Worm (Caenorhabditis elegans): Measurements from ENCODE around the gene ipla-5.

Gene ipla-5

ce11 chrIV:8723720-8724119 lies 8.7 kb downstream of the ipla-5 start, which contains the start of gene F21D5.9:
Gene F21D5.9, plus strand, starts transcription at chrIV:8724020.
- TF ChIP-seq ama-1 (optimal IDR thresholded peaks at IDR 0.05) = no peak
- TF ChIP-seq ceh-36 (tag; optimal IDR thresholded peaks at IDR 0.05) = no peak
- no peak for TF ChIP-seq scrt-1 (GFP tag; IDR thresholded peaks at IDR 0.05)
- TF ChIP-seq tbx-37 (GFP tag; conservative IDR thresholded peaks at IDR 0.05) = no peak
- no peak for TF ChIP-seq hmg-4 (GFP tag; optimal IDR thresholded peaks at IDR 0.05)
- no peak for TF ChIP-seq hnd-1 (tag; optimal IDR thresholded peaks at IDR 0.05)
- TF ChIP-seq aly-1 (tag; optimal IDR thresholded peaks at IDR 0.05) = no peak

- TF ChIP-seq F13C5.2 (tag; optimal IDR thresholded peaks at IDR 0.05) (no peak), ets-7 (tag; optimal IDR thresholded peaks at IDR 0.05) (no peak), tra-4 (tag; optimal IDR thresholded peaks at IDR 0.05) (no peak), tbx-37 (GFP tag; conservative IDR thresholded peaks at IDR 0.05) (no peak), ama-1 (optimal IDR thresholded peaks at IDR 0.05) (no peak), hnd-1 (tag; optimal IDR thresholded peaks at IDR 0.05) (no peak), scrt-1 (GFP tag; IDR thresholded peaks at IDR 0.05) (no peak), tbx-11 (GFP tag; IDR thresholded peaks at IDR 0.05) (no peak), ceh-36 (tag; optimal IDR thresholded peaks at IDR 0.05) (no peak), pes-1 (GFP tag; IDR thresholded peaks at IDR 0.05) (no peak), hmbx-1 (tag; optimal IDR thresholded peaks at IDR 0.05) (no peak), ceh-13 (GFP tag; optimal IDR thresholded peaks at IDR 0.05) (no peak), hmg-4 (GFP tag; optimal IDR thresholded peaks at IDR 0.05) (no peak)
These were observed 9.9 kb downstream of the ipla-5 start for ce11 chrIV:8724907-8725306.

ce11 chrIV:8725345-8725744 lies 10.3 kb downstream of the ipla-5 start, which contains the start of gene pgm-3:
Gene pgm-3, plus strand, starts transcription at chrIV:8725722.
- TF ChIP-seq ama-1 (optimal IDR thresholded peaks at IDR 0.05) (no peak), hnd-1 (tag; optimal IDR thresholded peaks at IDR 0.05) (no peak), pes-1 (GFP tag; IDR thresholded peaks at IDR 0.05) (no peak), tra-4 (tag; optimal IDR thresholded peaks at IDR 0.05) (no peak), hmg-4 (GFP tag; optimal IDR thresholded peaks at IDR 0.05) (no peak), aly-1 (tag; optimal IDR thresholded peaks at IDR 0.05) (no peak), tbx-37 (GFP tag; conservative IDR thresholded peaks at IDR 0.05) (no peak), ceh-36 (tag; optimal IDR thresholded peaks at IDR 0.05) (no peak), F13C5.2 (tag; optimal IDR thresholded peaks at IDR 0.05) (no peak), B0310.2 (tag; optimal IDR thresholded peaks at IDR 0.05) (no peak), tbx-11 (GFP tag; IDR thresholded peaks at IDR 0.05) (no peak), sea-1 (GFP tag; conservative IDR thresholded peaks at IDR 0.05) (no peak)

ce11 chrIV:8728122-8728521 lies 13.1 kb downstream of the ipla-5 start, which contains the start of gene otub-3:
Gene otub-3, plus strand, starts transcription at chrIV:8728177.
- TF ChIP-seq ama-1 (optimal IDR thresholded peaks at IDR 0.05) = no peak
- no peak for TF ChIP-seq aly-1 (tag; optimal IDR thresholded peaks at IDR 0.05)
- TF ChIP-seq ceh-36 (tag; optimal IDR thresholded peaks at IDR 0.05) = no peak
- no peak for TF ChIP-seq ceh-13 (GFP tag; optimal IDR thresholded peaks at IDR 0.05)
- TF ChIP-seq sea-1 (GFP tag; conservative IDR thresholded peaks at IDR 0.05) = no peak
- no peak for TF ChIP-seq hnd-1 (tag; optimal IDR thresholded peaks at IDR 0.05)
- no peak for TF ChIP-seq F13C5.2 (tag; optimal IDR thresholded peaks at IDR 0.05)
- TF ChIP-seq tbx-37 (GFP tag; conservative IDR thresholded peaks at IDR 0.05) = no peak
- TF ChIP-seq pes-1 (GFP tag; IDR thresholded peaks at IDR 0.05) = no peak
- TF ChIP-seq ets-7 (tag; optimal IDR thresholded peaks at IDR 0.05) = no peak
- TF ChIP-seq tbx-11 (GFP tag; IDR thresholded peaks at IDR 0.05) = no peak
- TF ChIP-seq hmbx-1 (tag; optimal IDR thresholded peaks at IDR 0.05) = no peak
- no peak for TF ChIP-seq hmg-4 (GFP tag; optimal IDR thresholded peaks at IDR 0.05)
- TF ChIP-seq flt-1 (GFP tag; IDR thresholded peaks at IDR 0.05) = no peak
- no peak for TF ChIP-seq B0310.2 (tag; optimal IDR thresholded peaks at IDR 0.05)
- TF ChIP-seq tra-4 (tag; optimal IDR thresholded peaks at IDR 0.05) = no peak
- no peak for TF ChIP-seq scrt-1 (GFP tag; IDR thresholded peaks at IDR 0.05)

ce11 chrIV:8729636-8730035 lies 14.6 kb downstream of the ipla-5 start:
- TF ChIP-seq aly-1 (tag; optimal IDR thresholded peaks at IDR 0.05) (no peak), ama-1 (optimal IDR thresholded peaks at IDR 0.05) (no peak), hmbx-1 (tag; optimal IDR thresholded peaks at IDR 0.05) (no peak), hmg-4 (GFP tag; optimal IDR thresholded peaks at IDR 0.05) (no peak), ceh-13 (GFP tag; optimal IDR thresholded peaks at IDR 0.05) (no peak), hnd-1 (tag; optimal IDR thresholded peaks at IDR 0.05) (no peak), flt-1 (GFP tag; IDR thresholded peaks at IDR 0.05) (no peak), tbx-11 (GFP tag; IDR thresholded peaks at IDR 0.05) (no peak), scrt-1 (GFP tag; IDR thresholded peaks at IDR 0.05) (no peak), F13C5.2 (tag; optimal IDR thresholded peaks at IDR 0.05) (no peak), ceh-36 (tag; optimal IDR thresholded peaks at IDR 0.05) (no peak), pes-1 (GFP tag; IDR thresholded peaks at IDR 0.05) (no peak), tbx-37 (GFP tag; conservative IDR thresholded peaks at IDR 0.05) (no peak)

ce11 chrIV:8730469-8730868 lies 15.4 kb downstream of the ipla-5 start, which contains the start of gene F21D5.3:
Gene F21D5.3, plus strand, starts transcription at chrIV:8730815.
- TF ChIP-seq tbx-37 (GFP tag; conservative IDR thresholded peaks at IDR 0.05) (no peak), flt-1 (GFP tag; IDR thresholded peaks at IDR 0.05) (no peak), aly-1 (tag; optimal IDR thresholded peaks at IDR 0.05) (no peak)

- no peak for TF ChIP-seq B0310.2 (tag; optimal IDR thresholded peaks at IDR 0.05)
- TF ChIP-seq tbx-37 (GFP tag; conservative IDR thresholded peaks at IDR 0.05) = no peak
- TF ChIP-seq scrt-1 (GFP tag; IDR thresholded peaks at IDR 0.05) = no peak
- TF ChIP-seq F13C5.2 (tag; optimal IDR thresholded peaks at IDR 0.05) = no peak
- TF ChIP-seq tbx-11 (GFP tag; IDR thresholded peaks at IDR 0.05) = no peak
- no peak for TF ChIP-seq ama-1 (optimal IDR thresholded peaks at IDR 0.05)
- no peak for TF ChIP-seq hnd-1 (tag; optimal IDR thresholded peaks at IDR 0.05)
- TF ChIP-seq aly-1 (tag; optimal IDR thresholded peaks at IDR 0.05) = no peak
- TF ChIP-seq hmg-4 (GFP tag; optimal IDR thresholded peaks at IDR 0.05) = no peak
- no peak for TF ChIP-seq flt-1 (GFP tag; IDR thresholded peaks at IDR 0.05)
- no peak for TF ChIP-seq ceh-36 (tag; optimal IDR thresholded peaks at IDR 0.05)
- no peak for TF ChIP-seq sea-1 (GFP tag; conservative IDR thresholded peaks at IDR 0.05)
- TF ChIP-seq tra-4 (tag; optimal IDR thresholded peaks at IDR 0.05) = no peak
These were observed 22.3 kb downstream of the ipla-5 start for ce11 chrIV:8737354-8737753.

ce11 chrIV:8737787-8738186 lies 22.7 kb downstream of the ipla-5 start, which contains the start of gene F21D5.4:
Gene F21D5.4, plus strand, starts transcription at chrIV:8738087.
- no peak for TF ChIP-seq sea-1 (GFP tag; conservative IDR thresholded peaks at IDR 0.05)
- no peak for TF ChIP-seq ceh-36 (tag; optimal IDR thresholded peaks at IDR 0.05)
- no peak for TF ChIP-seq ama-1 (optimal IDR thresholded peaks at IDR 0.05)
- no peak for TF ChIP-seq scrt-1 (GFP tag; IDR thresholded peaks at IDR 0.05)
- TF ChIP-seq hnd-1 (tag; optimal IDR thresholded peaks at IDR 0.05) = no peak
- TF ChIP-seq ceh-13 (GFP tag; optimal IDR thresholded peaks at IDR 0.05) = no peak
- TF ChIP-seq tra-4 (tag; optimal IDR thresholded peaks at IDR 0.05) = no peak
- TF ChIP-seq B0310.2 (tag; optimal IDR thresholded peaks at IDR 0.05) = no peak
- TF ChIP-seq aly-1 (tag; optimal IDR thresholded peaks at IDR 0.05) = no peak
- no peak for TF ChIP-seq tbx-11 (GFP tag; IDR thresholded peaks at IDR 0.05)
- TF ChIP-seq ets-7 (tag; optimal IDR thresholded peaks at IDR 0.05) = no peak
- TF ChIP-seq pes-1 (GFP tag; IDR thresholded peaks at IDR 0.05) = no peak
- no peak for TF ChIP-seq hmg-4 (GFP tag; optimal IDR thresholded peaks at IDR 0.05)
- TF ChIP-seq hmbx-1 (tag; optimal IDR thresholded peaks at IDR 0.05) = no peak
- TF ChIP-seq flt-1 (GFP tag; IDR thresholded peaks at IDR 0.05) = no peak
- no peak for TF ChIP-seq tbx-37 (GFP tag; conservative IDR thresholded peaks at IDR 0.05)
- TF ChIP-seq F13C5.2 (tag; optimal IDR thresholded peaks at IDR 0.05) = no peak

Measured in whole organism, early embryonic.